Worm (Caenorhabditis elegans): Measurements from ENCODE around the gene F53G2.13.
"Not testable (repeated sequence)": the region's sequence is repeated elsewhere in the genome, so short reads cannot be mapped to it uniquely, and the experiment has no call there.

F53G2.13 gene

DNA sequence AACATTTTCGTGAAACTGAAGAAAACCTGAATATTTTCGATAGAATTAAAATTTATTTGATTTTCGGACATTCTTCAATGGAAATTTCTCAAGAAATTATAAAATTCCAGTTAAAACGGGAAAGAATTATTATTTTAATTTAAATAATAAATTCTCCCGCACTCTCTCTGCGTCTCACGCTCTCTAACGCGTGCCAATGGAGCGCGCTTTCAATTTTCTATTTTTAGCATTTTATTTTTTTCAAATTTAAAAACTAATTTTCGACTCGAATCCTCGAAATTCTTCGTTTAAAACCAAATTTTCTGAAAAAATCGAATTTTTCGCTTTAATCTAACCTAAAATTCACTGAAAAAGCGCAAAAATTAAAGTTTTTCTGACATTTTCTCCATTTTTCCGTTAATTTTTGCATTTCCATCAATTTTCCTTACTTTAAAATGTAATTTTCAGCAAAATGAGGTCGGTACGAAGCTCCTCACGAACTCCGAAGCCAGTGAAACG is 20.9 kb downstream of the F53G2.13 start, which contains the start of gene gbas-1:
TSS of gene gbas-1 (plus strand) at position 448 of the 498 bp plus-strand sequence.
- TF ChIP-seq hmbx-1 (tag; optimal IDR thresholded peaks at IDR 0.05) (no peak), ets-7 (tag; optimal IDR thresholded peaks at IDR 0.05) (no peak), ama-1 (optimal IDR thresholded peaks at IDR 0.05) (no peak), sea-1 (GFP tag; conservative IDR thresholded peaks at IDR 0.05) (no peak), aly-1 (tag; optimal IDR thresholded peaks at IDR 0.05) (no peak), pes-1 (GFP tag; IDR thresholded peaks at IDR 0.05) (no peak), ceh-36 (tag; optimal IDR thresholded peaks at IDR 0.05) (no peak), scrt-1 (GFP tag; IDR thresholded peaks at IDR 0.05) (no peak), tbx-37 (GFP tag; conservative IDR thresholded peaks at IDR 0.05) (no peak), tra-4 (tag; optimal IDR thresholded peaks at IDR 0.05) (no peak), ceh-13 (GFP tag; optimal IDR thresholded peaks at IDR 0.05) (no peak)

DNA sequence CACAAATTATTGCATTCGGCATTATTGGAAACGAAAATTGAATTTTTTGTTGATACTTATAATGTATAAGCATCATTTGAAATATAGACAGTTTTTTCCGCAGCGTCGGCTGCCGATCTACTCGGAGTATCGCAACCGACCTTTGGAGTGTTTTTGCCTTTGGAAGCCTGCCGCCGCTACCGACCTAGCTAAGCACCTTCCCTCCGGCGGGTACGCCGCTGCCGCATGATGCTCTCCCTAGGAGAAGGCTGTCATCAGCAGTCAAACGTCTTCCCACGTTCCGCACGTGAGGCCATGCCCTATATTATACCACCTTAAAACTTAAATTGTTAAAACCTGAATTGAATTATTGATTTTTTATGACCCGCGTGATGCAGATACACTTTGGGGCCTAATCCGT is 34.9 kb downstream of the F53G2.13 start:
- TF ChIP-seq ceh-36 (tag; optimal IDR thresholded peaks at IDR 0.05), result no peak
- TF ChIP-seq hnd-1 (tag; optimal IDR thresholded peaks at IDR 0.05), result no peak
- no peak for TF ChIP-seq hmg-4 (GFP tag; optimal IDR thresholded peaks at IDR 0.05)
- no peak for TF ChIP-seq F13C5.2 (tag; optimal IDR thresholded peaks at IDR 0.05)
- no peak for TF ChIP-seq tbx-11 (GFP tag; IDR thresholded peaks at IDR 0.05)

DNA sequence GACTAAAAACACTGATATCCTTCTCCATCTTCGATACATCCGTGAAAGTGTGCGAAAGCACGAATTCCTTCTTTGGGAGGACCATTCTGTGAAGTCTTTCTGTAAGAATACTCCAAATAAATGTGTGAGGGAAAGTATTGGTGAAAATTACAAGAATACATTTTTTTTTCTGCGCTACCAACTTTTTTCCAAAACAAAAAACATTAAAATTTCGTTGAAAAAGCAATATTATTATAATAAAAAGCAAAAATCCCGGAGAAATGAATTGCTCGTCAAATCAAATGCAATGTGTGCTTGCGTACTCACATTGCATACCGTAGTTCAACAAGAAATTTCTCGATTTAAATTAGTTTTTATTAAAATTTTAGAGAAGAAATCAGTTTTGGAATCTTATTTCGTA is 38.4 kb downstream of the F53G2.13 start, which contains the start of gene bath-13:
TSS of gene bath-13 (minus strand) at position 101 of the 400 bp plus-strand sequence.
- TF ChIP-seq ets-7 (tag; optimal IDR thresholded peaks at IDR 0.05) (no peak), sea-1 (GFP tag; conservative IDR thresholded peaks at IDR 0.05) (no peak), tbx-11 (GFP tag; IDR thresholded peaks at IDR 0.05) (no peak), tra-4 (tag; optimal IDR thresholded peaks at IDR 0.05) (no peak), ama-1 (optimal IDR thresholded peaks at IDR 0.05) (no peak), ceh-13 (GFP tag; optimal IDR thresholded peaks at IDR 0.05) (no peak), pes-1 (GFP tag; IDR thresholded peaks at IDR 0.05) (no peak)

DNA sequence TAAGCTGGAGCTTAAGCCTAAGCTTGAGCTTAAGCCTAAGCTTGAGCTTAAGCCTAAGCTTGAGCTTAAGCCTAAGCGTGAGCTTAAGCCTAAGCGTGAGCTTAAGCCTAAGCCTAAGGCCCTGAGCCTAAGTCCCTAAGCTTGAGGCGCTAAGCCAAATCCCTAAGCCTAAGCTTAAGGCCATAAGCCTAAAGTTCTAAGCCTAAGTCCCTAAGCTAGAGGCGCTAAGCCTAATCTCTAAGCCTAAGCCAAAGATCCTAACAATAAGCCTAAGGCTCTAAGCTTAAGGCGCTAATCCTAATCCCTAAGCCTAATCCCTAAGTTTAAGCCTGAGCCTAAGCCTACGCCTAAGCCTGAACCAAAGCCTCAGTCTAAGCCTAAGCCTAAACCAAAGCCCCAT is 42.0 kb downstream of the F53G2.13 start:
- TF ChIP-seq flt-1 (GFP tag; IDR thresholded peaks at IDR 0.05) (no peak), hmg-4 (GFP tag; optimal IDR thresholded peaks at IDR 0.05) (no peak), tra-4 (tag; optimal IDR thresholded peaks at IDR 0.05) (no peak), tbx-11 (GFP tag; IDR thresholded peaks at IDR 0.05) (no peak), hmbx-1 (tag; optimal IDR thresholded peaks at IDR 0.05) (no peak), ceh-13 (GFP tag; optimal IDR thresholded peaks at IDR 0.05) (no peak), ceh-36 (tag; optimal IDR thresholded peaks at IDR 0.05) (peak; percentile 97), F13C5.2 (tag; optimal IDR thresholded peaks at IDR 0.05) (no peak), sea-1 (GFP tag; conservative IDR thresholded peaks at IDR 0.05) (no peak), ets-7 (tag; optimal IDR thresholded peaks at IDR 0.05) (no peak), ama-1 (optimal IDR thresholded peaks at IDR 0.05) (no peak), pes-1 (GFP tag; IDR thresholded peaks at IDR 0.05) (0 out of 2 replicates have a peak, but pooled peaks have one; percentile 40), B0310.2 (tag; optimal IDR thresholded peaks at IDR 0.05) (no peak), tbx-37 (GFP tag; conservative IDR thresholded peaks at IDR 0.05) (no peak), aly-1 (tag; optimal IDR thresholded peaks at IDR 0.05) (no peak)

DNA sequence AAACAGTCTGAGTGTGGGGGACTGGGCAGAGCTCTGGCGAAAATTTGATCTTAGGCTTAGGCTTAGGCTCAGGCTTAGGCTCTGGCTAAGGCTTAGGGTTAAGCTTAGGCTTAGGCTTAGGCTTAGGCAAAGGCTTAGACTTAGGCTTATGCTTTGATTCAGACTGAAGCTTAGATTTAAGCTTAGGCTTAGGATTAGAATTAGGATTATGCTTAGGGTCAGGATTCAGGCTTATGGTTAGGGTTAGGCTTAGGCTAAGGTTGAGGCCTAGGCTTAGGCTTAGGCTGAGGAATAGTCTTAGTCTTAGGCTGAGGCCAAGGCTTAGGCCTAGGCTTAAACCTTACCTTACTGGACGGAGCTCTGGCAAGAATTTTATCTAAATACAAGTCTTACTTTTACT is 43.3 kb downstream of the F53G2.13 start:
- TF ChIP-seq sea-1 (GFP tag; conservative IDR thresholded peaks at IDR 0.05) (no peak), ceh-36 (tag; optimal IDR thresholded peaks at IDR 0.05) (peak; percentile 67)

DNA sequence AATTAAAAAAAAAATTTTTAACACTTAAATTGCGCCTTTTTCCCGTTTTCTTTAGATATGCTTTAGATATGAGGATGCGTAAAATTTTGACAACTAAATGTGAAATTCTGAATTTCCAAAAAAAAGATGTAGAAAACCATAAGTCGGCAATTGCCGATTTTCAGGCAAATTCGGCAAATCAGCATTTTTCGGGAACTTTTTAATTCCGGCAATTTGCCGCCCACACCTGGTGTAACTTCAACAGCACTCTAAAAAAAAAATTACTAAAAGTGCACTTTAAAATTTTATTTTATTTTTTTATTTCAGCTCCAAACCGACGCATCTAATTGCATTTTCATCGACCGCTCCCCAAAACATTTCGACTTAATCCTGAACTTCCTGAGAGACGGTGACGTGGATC is 46.9 kb downstream of the F53G2.13 start, which contains the start of gene K02F6.6:
TSS of gene K02F6.6 (plus strand) at position 301 of the 400 bp plus-strand sequence.
- TF ChIP-seq scrt-1 (GFP tag; IDR thresholded peaks at IDR 0.05) (no peak), ets-7 (tag; optimal IDR thresholded peaks at IDR 0.05) (no peak), B0310.2 (tag; optimal IDR thresholded peaks at IDR 0.05) (no peak), tra-4 (tag; optimal IDR thresholded peaks at IDR 0.05) (no peak), ama-1 (optimal IDR thresholded peaks at IDR 0.05) (no peak), aly-1 (tag; optimal IDR thresholded peaks at IDR 0.05) (no peak), pes-1 (GFP tag; IDR thresholded peaks at IDR 0.05) (no peak), hnd-1 (tag; optimal IDR thresholded peaks at IDR 0.05) (no peak), hmg-4 (GFP tag; optimal IDR thresholded peaks at IDR 0.05) (no peak), tbx-37 (GFP tag; conservative IDR thresholded peaks at IDR 0.05) (no peak), F13C5.2 (tag; optimal IDR thresholded peaks at IDR 0.05) (no peak), flt-1 (GFP tag; IDR thresholded peaks at IDR 0.05) (no peak), hmbx-1 (tag; optimal IDR thresholded peaks at IDR 0.05) (no peak), ceh-36 (tag; optimal IDR thresholded peaks at IDR 0.05) (no peak), ceh-13 (GFP tag; optimal IDR thresholded peaks at IDR 0.05) (no peak)

DNA sequence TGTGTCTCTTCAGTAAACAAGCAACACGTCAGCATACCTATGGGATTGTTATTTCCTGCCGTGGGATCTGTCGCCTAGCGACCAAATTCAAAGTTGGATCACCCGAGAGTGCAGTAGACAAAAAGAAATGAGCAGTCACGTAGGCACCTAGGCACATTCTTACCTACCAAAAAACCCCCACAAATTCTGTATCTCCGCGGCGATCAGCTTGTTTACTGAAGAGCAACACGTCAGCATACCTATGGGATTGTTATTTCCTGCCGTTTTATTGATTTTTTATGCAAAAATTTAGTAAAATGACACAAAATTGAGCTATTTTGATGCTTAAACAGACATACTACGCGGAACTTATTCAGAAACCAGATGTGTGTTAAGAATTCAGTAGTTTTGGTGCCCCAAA is 50.9 kb downstream of the F53G2.13 start, which contains the start of gene K02F6.5:
TSS of gene K02F6.5 (plus strand) at position 301 of the 400 bp plus-strand sequence.
- not testable (repeated sequence) for TF ChIP-seq tbx-37 (GFP tag; conservative IDR thresholded peaks at IDR 0.05); ceh-13 (GFP tag; optimal IDR thresholded peaks at IDR 0.05); tra-4 (tag; optimal IDR thresholded peaks at IDR 0.05)

DNA sequence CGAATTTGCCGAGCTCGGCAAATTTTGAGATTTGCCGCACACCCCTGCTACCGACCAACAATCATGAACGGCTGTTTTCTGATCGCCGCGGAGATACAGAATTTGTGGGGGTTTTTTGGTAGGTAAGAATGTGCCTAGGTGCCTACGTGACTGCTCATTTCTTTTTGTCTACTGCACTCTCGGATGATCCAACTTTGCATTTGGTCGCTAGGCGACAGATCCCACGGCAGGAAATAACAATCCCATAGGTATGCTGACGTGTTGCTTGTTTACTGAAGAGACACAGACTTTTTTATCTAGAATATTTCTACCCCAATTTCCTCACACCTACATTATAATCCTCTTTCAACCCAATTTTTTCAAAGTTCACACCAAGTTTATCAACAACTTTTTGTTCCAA is 51.3 kb downstream of the F53G2.13 start, which contains the start of gene K02F6.8:
TSS of gene K02F6.8 (minus strand) at position 101 of the 400 bp plus-strand sequence.
- not testable (repeated sequence) for TF ChIP-seq aly-1 (tag; optimal IDR thresholded peaks at IDR 0.05); ama-1 (optimal IDR thresholded peaks at IDR 0.05); B0310.2 (tag; optimal IDR thresholded peaks at IDR 0.05)

Measured in whole organism, early embryonic.